Fruit fly (Drosophila melanogaster): ENCODE data around the gene pyd.
A peak's percentile ranks its signal among the peaks of the same experiment; 100 is the strongest.

Gene pyd

dm6 chr3R:8934930-8935329 is 3.2 kb upstream of the pyd start, which contains the start of gene osk:
Gene osk, plus strand, starts transcription at chr3R:8935126.
- no peak for TF ChIP-seq noc (tag; optimal IDR thresholded peaks at IDR 0.05)

dm6 chr3R:8932741-8933140 is 1.0 kb upstream of the pyd start:
- no peak for TF ChIP-seq noc (tag; optimal IDR thresholded peaks at IDR 0.05)

DNA sequence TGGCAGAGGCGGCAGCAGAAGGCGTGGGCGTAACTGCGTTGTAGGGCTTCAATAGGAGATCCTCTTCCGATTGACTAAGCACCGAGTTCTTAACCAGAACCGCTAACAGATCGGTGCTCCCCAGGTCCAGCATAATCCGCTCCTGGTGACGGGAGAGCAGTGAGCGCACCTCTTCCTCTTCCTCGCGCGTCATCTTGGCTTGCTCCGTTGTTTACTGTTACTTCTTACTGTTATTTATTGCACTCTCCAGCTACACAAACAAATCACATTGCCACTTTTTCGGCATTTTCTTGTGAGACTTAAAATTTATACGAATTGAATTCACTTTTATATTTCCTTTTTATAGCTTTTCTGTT is 654 bp downstream of the pyd start:
- TF ChIP-seq noc (tag; optimal IDR thresholded peaks at IDR 0.05): no peak

- TF ChIP-seq noc (tag; optimal IDR thresholded peaks at IDR 0.05): peak; percentile 74
Observed at dm6 chr3R:8930165-8931063, 1.3 kb downstream of the pyd start.

- no peak for TF ChIP-seq noc (tag; optimal IDR thresholded peaks at IDR 0.05)
Observed at dm6 chr3R:8929703-8930102, 2.0 kb downstream of the pyd start.

dm6 chr3R:8927817-8928625 is 3.7 kb downstream of the pyd start:
- TF ChIP-seq noc (tag; optimal IDR thresholded peaks at IDR 0.05): peak; percentile 72

- TF ChIP-seq noc (tag; optimal IDR thresholded peaks at IDR 0.05): no peak
Observed at dm6 chr3R:8927052-8927816, 4.5 kb downstream of the pyd start.

dm6 chr3R:8926554-8926951 is 5.1 kb downstream of the pyd start:
- no peak for TF ChIP-seq noc (tag; optimal IDR thresholded peaks at IDR 0.05)

DNA sequence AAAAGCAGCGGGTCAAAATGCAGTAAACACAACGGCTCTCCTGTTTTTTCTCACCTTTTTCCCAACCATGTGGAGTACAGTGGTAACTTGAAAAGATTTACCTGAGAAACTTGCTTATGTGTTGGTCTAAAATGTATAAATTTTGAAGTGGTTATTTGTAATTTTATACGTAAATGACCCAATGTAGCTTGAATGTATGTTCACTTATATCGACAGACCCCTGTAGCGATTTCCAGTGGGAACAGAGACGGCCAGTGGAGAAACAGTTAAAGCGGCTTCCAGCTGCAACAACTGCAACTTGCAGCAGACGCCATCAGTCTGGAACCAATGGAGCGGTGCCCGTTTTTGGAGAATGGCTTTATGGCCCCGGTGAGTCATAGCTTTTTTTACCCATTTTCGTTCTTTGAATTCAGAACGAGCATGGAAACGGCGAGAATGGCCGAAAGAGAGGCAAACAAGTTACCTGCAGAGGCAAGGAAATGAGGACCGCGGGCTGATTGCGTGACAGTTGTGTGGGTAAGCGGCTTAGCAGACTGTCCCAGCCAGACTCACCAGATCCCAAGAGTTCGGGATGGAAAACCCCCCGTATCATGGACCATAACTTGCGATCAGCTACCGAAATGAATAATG is 5.7 kb downstream of the pyd start:
- no peak for TF ChIP-seq noc (tag; optimal IDR thresholded peaks at IDR 0.05)

- no peak for TF ChIP-seq noc (tag; optimal IDR thresholded peaks at IDR 0.05)
Observed at dm6 chr3R:8923774-8924369, 7.8 kb downstream of the pyd start.

DNA sequence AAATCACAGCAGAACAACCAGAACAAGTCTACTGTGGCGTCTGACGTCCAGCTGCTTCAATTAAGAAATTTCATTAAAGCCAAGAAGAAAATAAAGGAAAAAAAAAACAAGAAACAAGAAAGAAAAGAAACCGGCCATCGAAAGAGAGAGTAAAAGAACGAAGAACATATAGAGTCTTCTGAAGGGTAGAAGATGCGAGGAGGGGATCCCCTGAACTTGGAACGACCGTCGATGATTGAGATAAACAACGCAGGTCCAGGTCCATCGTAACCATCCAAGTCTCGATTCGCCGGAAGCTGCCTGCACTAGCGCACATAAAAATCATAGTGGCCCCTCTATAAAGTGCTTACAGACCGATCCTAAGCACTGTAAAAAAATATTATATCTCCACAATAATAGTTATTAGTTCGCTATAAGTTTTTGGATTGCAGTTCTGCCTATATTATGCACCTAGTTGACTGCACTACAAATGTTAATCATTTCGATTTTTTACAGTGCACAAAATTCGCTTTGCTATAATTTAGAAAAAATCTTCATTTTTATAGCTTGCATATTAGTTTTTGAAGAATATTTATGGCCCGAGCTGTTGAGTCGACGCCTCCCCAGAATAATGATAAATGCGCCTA is 9.0 kb downstream of the pyd start:
- TF ChIP-seq noc (tag; optimal IDR thresholded peaks at IDR 0.05): no peak

DNA sequence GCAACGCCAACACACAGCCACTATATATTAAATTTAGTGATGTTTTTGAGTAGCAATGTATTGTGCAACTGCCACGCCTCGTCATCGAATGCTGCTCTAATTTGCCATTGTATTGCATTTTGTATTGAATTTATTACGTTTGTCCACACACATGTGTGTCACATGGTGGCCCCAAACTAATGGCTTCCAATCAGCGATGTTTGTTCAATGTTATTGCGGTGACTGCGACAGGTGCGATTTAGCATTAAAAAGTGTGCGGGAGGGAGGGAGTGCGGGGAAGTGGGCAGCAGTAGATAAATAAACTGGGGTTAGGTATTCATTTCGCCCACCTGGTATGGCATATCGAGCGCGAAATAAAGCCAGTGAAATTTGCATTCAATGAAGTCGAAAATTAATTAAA is 9.8 kb downstream of the pyd start:
- TF ChIP-seq noc (tag; optimal IDR thresholded peaks at IDR 0.05): no peak

dm6 chr3R:8920091-8920733 is 11.5 kb downstream of the pyd start:
- no peak for TF ChIP-seq noc (tag; optimal IDR thresholded peaks at IDR 0.05)

DNA sequence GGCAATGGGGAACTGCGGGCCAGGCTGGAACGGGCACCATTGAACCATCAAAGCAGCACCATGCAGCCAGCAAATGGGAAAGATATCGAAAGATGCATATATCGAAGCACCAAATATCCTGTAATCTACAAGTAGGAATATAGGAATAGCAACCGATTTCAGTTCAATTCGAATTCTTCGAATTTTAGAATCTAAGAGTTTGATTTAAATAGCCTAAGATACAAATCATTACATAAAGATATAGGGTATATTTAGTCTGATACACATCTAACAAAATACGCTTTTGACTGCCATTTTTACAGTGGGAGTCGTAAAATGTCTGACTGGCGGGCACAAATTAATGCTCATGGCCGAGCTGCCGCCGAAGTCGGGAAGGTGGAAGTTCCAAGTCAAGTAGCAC is 12.9 kb downstream of the pyd start:
- no peak for TF ChIP-seq noc (tag; optimal IDR thresholded peaks at IDR 0.05)

Measured in whole organism, larva.